Worm (Caenorhabditis elegans): Measurements from ENCODE around the gene F54F7.10.

The F54F7.10 gene

DNA sequence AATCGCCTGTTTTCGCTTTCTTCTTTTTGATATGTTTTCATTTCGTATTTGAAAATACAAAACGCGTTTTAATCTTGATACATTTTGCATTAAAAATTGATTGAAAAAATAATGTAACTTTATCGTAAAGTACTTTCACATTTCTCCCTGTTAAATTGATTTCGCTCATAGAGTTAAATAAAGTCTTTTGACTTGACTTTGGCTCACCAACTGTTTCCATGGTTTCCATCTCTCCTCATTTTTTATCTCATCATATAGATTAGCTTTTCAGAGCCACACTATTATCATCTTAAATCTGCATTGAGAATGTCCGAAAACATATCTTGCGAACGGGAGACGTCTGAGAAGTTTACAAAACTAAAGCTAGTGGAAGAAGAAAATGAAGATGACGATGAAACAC is at the start of gene F54F7.10:
TSS of gene F54F7.10 (plus strand) at position 301 of the 400 bp plus-strand sequence.
- TF ChIP-seq unc-62 (GFP tag; optimal IDR thresholded peaks at IDR 0.05) = no peak

DNA sequence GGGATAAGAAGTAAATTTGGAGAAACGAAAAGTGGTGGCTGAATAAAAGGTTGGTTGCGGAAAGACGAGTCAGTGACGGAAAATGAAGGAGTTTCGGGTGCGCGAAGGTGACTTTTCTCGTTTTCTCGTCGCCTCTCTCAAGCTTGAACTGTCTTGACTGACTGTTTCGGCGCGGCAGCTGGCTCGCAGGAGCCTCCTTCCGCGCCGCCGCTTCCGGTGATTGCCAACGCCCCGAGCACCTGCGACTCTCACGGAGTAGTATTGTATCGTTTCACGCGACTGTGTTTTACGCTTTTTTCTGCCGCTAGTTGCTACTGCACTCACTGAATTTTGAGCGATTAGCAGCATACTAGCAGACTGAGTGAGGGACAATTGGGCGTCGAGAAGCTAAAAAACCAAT is 48.7 kb upstream of the F54F7.10 start, which contains the start of gene C34E11.2:
TSS of gene C34E11.2 (minus strand) at position 84 of the 400 bp plus-strand sequence.
- TF ChIP-seq unc-62 (GFP tag; optimal IDR thresholded peaks at IDR 0.05) = no peak

DNA sequence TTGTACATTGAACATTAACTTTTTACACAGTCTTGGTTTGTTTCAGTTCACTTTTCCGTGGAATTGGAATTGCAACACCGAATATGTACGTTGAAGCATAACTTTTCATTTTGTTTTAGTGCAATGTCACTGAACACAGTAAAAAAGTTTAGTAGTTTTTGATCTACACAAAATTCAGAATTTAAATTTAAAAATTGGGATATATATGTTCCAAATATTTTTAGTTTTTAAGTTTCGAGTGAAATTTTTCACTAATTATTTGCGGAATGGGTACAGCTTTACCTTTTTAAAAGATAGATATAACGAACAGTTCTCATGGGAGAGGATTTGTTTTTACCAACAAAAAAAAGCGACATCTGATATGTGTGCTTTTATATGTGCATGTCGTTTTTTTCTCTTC is 46.6 kb upstream of the F54F7.10 start:
- no peak for TF ChIP-seq unc-62 (GFP tag; optimal IDR thresholded peaks at IDR 0.05)

DNA sequence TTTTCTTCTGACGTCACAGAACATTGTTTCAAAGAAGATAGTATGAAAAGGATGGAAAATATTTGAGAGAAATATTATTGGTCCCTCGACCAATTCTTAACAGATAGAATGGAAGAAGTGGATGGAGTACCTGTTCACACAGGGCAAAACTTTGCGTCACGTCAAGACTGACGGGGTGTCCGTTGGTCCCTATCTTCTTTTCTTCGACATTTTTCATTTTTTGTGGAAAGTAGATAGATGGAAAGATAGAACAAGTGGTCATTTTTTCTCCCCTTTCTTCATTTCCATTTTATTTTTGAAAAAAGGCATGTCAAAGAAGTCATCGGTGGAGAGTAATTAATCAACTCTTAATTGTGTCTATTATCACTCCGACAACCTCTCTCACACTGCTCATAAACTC is 44.7 kb upstream of the F54F7.10 start:
- TF ChIP-seq unc-62 (GFP tag; optimal IDR thresholded peaks at IDR 0.05) = no peak

DNA sequence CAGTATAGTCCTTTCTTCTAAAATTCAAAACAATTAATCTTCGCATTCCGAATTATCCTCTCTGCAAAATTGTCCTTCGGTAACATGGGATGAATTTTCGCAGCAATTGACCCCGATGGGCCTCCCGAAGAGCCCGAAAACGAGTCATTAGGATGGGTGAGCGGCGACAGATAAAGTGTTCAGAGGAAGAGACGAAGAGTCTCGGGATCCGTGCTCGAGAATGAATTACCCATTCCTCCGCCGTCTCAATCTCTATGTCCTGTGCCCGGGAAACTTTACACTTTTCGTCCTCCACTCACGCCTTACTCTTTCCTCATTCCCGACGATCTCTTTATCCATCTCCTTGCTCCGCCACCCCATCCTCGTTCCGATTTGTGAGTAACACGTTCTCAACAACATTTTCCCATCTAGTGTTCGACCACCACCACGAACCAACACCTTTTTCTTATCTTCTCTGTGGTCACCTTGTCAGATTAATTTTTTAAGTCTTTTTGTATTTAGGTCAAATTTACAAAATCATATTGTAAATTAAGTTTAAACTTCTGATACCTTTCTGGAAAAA is 42.2 kb upstream of the F54F7.10 start:
- no peak for TF ChIP-seq unc-62 (GFP tag; optimal IDR thresholded peaks at IDR 0.05)

DNA sequence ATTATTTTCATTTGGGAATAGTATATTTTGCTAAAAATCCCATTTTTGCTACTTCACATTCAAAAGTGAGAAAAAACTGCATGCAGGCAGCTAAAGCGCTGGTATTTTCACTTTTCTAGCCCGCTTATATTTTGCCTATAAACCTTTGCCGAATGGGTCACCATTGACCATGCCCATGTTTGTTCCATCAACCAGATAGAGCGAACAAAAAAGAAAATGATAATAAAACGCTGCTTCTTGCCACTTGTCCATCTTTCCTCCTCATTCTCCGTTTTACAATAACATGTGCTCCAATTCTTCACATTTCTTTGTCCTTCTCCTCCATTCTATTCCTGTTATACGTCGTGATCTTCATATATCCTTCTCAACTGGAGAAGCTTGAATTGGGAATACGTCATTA is 39.7 kb upstream of the F54F7.10 start, which contains the start of gene tag-241:
TSS of gene tag-241 (plus strand) at position 301 of the 400 bp plus-strand sequence.
- TF ChIP-seq unc-62 (GFP tag; optimal IDR thresholded peaks at IDR 0.05) = no peak

DNA sequence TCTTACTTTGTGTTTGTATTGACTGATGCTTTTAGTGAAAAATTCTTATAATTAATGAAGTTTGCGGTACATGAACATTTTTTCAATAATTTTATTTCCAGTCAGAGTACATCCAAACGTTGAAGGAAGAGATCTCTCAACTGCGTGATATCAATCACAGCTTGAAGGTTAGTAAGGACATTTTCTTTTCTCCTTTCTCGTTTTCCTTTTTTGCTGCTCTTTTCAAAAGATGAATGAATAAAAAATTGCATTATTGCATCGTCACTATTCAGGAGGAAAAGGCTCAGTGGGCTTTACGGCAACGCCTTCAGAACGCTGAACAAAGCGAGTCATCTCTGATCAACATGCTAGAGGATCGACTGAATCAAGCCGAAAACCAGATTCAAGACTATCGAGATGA is 36.5 kb upstream of the F54F7.10 start:
- no peak for TF ChIP-seq unc-62 (GFP tag; optimal IDR thresholded peaks at IDR 0.05)

DNA sequence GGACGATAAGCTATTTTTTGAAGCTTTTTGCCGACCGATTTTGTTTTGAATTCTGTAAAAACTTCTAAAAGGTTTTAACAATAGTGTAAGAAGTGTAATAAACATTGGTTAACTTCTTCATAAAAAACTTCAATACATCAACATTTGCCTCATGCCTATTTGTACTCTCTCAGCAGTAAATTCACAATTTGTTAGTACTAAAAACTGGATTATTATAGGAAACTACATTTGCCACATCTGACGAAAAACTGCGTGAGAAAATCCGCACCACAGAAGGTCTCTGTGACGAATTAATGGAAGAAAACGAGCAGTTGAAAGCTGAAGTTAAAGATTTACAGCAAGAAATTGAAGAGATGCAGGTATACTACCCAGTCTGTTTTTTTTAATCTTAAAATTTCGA is 35.9 kb upstream of the F54F7.10 start:
- no peak for TF ChIP-seq unc-62 (GFP tag; optimal IDR thresholded peaks at IDR 0.05)

DNA sequence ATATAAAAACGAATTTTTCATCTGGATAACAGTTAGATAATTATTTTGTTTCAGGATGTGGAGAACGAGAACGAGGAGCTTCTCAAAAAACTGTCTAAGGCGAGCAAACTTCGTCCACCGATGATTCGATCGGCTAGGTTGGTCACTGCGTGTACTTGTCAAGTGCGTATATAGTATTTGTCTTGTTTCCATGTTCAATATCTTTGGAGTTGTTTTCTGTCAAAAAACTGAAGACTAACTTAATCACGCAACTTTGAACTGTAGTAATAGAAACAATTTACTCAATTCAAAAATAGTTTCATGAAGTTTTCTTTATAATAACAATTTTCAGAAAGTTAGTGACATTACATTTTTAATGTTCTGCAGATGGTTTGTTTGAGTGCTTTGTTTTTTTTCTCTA is 34.7 kb upstream of the F54F7.10 start:
- TF ChIP-seq unc-62 (GFP tag; optimal IDR thresholded peaks at IDR 0.05) = no peak

DNA sequence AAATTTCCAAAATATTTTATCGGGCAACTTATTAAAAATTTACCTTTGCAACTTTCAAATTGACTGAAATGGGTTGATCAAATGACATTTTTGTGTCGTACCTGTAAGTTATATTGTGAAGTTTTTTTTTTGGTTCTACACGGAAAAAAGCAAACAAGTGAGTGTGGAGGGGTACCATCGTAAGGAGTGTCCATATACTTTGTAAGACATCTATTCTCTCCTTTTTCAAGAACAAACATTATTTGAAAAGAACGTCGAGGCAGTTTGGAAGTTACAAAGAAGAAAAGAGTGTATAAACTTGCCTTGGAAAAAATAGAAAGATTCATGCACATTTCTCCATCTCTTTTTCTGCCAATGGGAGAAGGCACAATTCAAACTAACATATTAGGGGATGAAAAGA is 26.0 kb upstream of the F54F7.10 start, which contains the start of gene taf-7.1:
TSS of gene taf-7.1 (minus strand) at position 101 of the 400 bp plus-strand sequence.
- no peak for TF ChIP-seq unc-62 (GFP tag; optimal IDR thresholded peaks at IDR 0.05)

DNA sequence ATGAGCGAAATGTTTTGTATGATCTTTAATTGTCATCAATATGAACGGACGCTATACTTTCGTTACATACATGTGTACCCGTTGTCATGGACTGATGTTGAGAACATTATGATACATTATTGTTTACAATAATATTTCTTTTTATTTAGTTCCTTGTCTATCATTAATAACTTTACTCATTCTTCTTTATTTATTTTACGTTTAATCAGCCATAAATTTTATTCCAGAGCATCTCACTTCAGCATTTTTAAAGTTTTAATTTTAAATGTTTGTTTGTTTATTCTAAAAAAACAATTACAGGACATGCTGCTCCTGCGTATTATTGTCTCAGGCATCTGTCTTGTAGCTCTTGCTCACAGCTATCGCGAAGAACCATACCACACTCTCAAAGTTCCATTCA is 20.0 kb upstream of the F54F7.10 start, which contains the start of gene F54F7.2:
TSS of gene F54F7.2 (plus strand) at position 301 of the 400 bp plus-strand sequence.
- no peak for TF ChIP-seq unc-62 (GFP tag; optimal IDR thresholded peaks at IDR 0.05)

DNA sequence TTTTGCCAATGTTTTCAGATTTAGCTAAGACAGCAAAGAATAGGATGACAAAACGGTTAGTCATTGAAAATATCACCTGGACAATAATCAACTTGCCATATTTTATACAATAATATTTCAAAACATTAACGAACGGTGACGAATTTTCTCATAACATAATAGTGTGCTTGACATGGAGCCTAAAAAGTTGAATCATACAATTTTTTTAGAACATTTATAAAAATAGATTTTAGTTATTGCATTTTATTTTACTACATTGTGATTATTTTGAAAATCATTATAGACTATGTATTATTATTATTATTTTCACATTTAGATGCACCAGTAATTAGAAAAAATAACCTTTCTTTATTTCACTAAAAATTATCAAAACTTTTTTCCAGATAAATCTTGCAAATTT is 14.8 kb upstream of the F54F7.10 start, which contains the start of gene F54F7.9:
TSS of gene F54F7.9 (minus strand) at position 101 of the 400 bp plus-strand sequence.
- no peak for TF ChIP-seq unc-62 (GFP tag; optimal IDR thresholded peaks at IDR 0.05)

DNA sequence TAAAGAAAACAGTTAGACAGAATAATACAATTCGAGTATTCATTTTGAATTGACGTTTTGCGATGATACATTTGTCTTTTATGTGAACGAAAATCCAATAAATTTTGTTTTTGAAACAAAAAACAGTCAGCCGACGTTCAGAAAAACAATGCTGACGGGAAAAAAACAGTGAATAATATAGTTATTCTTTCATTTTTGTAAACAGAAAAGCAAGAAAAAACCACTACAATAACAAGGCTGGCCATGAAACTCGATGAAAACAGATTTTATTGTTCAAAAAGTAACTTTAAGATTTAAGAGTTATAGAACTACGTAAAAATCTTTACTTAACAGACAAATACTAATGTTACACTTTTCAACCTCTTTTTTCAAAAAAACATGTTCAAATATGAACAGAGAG is 13.3 kb upstream of the F54F7.10 start, which contains the start of gene F54F7.3:
TSS of gene F54F7.3 (minus strand) at position 101 of the 400 bp plus-strand sequence.
- TF ChIP-seq unc-62 (GFP tag; optimal IDR thresholded peaks at IDR 0.05) = no peak

DNA sequence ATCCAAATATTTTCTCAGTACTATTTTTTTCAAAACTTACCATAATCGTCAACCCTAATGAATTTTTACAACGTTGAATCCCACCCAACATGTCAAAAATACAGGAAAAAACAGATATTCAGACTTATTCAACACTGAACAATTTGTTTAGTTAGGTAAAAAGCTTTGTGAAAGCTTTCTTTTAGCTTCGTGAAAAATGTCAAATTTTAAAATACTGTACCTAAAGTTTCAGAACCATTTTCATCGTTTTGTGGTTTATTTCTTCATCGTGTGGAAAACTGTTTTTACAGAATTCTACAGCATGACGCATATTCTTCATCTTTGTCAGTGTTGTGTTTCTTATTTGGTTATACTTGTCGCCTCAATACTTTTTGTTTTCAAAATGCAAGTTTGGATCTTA is 12.8 kb upstream of the F54F7.10 start, which contains the start of gene F54F7.14:
TSS of gene F54F7.14 (plus strand) at position 301 of the 400 bp plus-strand sequence.
- TF ChIP-seq unc-62 (GFP tag; optimal IDR thresholded peaks at IDR 0.05) = no peak

DNA sequence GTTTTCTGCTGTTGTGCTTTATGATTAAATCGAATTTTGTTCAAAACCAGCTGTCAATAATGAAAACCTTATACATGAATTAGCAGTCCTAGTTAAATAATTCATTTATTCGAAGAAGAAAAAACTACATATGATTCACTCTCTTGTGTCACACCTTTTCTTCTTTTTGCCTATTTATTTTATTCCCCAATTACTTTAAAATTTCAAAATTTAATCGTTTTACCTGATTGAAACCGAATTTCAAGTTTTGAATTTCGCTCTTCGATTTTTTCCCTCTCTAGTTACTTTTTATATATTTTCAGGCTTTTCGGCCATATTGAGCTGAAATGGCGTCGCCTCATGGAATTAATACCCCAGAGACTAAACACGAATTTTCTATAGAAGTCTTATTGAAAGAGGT is 10.9 kb upstream of the F54F7.10 start, which contains the start of gene xtr-1:
TSS of gene xtr-1 (plus strand) at position 301 of the 400 bp plus-strand sequence.
- no peak for TF ChIP-seq unc-62 (GFP tag; optimal IDR thresholded peaks at IDR 0.05)

DNA sequence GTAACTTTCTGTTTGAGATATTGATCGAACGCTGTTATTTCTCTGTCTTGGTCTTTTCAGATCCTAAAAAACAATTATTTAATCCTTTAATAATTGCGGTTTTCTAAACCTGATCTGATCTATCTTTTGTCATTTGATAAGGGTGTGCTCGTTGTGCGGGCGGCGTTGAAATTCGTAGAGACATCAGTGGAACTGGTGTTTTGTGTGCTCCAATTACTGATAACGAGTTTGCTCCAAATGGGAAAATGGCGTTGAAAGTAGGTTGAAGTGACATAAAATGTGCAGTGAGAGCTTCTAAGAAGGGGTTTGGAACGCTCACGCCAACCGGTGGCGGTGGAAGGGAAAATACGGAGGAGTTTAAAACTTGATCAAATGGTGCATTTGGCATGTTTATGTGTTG is 9.0 kb upstream of the F54F7.10 start:
- no peak for TF ChIP-seq unc-62 (GFP tag; optimal IDR thresholded peaks at IDR 0.05)

DNA sequence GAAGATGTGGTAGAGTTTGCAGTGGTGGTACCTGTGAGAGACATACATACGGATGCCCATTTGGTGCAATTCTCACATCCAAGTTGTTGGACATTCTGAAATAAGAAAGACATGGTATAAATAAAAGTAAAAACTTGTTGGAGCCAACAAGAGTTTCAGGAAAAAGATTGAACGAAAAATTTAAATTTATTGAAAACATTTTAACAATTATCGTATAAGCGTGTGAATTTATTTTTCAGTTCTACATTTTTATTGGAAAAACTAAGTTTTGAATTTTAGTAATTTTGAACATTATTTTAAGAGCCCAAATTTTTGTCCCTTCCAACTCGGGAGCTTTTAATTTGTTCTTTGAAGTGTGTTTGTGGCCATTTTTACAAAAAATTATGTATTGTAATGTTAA is 8.5 kb upstream of the F54F7.10 start, which contains the start of gene F54F7.8:
TSS of gene F54F7.8 (minus strand) at position 101 of the 400 bp plus-strand sequence.
- TF ChIP-seq unc-62 (GFP tag; optimal IDR thresholded peaks at IDR 0.05) = no peak

All from whole organism, dauer.